Worm (Caenorhabditis elegans) whole organism, midembryonic: Measurements from ENCODE around the gene C02F5.2.

Source experiments
- T22C8.4 ChIP-seq: fragments of 200-800 bp; sonication (Bioruptor generic); IDR thresholded peaks from 2 replicates; pipeline ENCODE4 v1.3.6; 2022; ENCODE audit warnings: missing genetic modification characterization, missing compliant biosample characterization
- cog-1 ChIP-seq: sonication (generic microtip); optimal IDR thresholded peaks from 2 replicates; lab custom pipeline; 2016; ENCODE audit warnings: missing genetic modification characterization, missing compliant biosample characterization
- tab-1 ChIP-seq: fragments of 200-800 bp; sonication (Bioruptor generic); IDR thresholded peaks from 2 replicates; pipeline ENCODE4 v1.3.6; 2022; ENCODE audit warnings: missing genetic modification characterization, missing compliant biosample characterization
- ztf-29 ChIP-seq: fragments of 200-800 bp; sonication (Bioruptor generic); IDR thresholded peaks from 2 replicates; pipeline ENCODE4 v1.3.6; 2022; ENCODE audit warnings: missing genetic modification reagents, missing genetic modification characterization, missing compliant biosample characterization

ce11 chrIII:8262599-8262998 is 13.2 kb downstream of the C02F5.2 start:
- TF ChIP-seq ztf-29 (no peak), tab-1 (no peak), T22C8.4 (GFP tag; lab: Robert Waterston, UW) (no peak), cog-1 (tag; lab: Kevin White, UChicago) (no peak)
